Worm (Caenorhabditis elegans) whole organism, L4 larva: ENCODE measurements around the gene B0024.3.

Experiments
- R02D3.7 ChIP-seq: fragments of 150-350 bp; sonication (generic microtip); optimal IDR thresholded peaks from 3 replicates; lab custom pipeline; 2014; ENCODE audit warnings: missing biosample characterization, missing genetic modification characterization
- T26A8.4 ChIP-seq: fragments of 200-800 bp; sonication (Bioruptor generic); IDR thresholded peaks from 2 replicates; pipeline ENCODE4 v1.3.6; 2022; ENCODE audit warnings: missing genetic modification characterization, missing compliant biosample characterization
- ama-1 ChIP-seq: fragments of 150-350 bp; optimal IDR thresholded peaks from 2 replicates; lab custom pipeline; 2014; ENCODE audit warnings: inconsistent platforms, mixed read lengths
- dmd-6 ChIP-seq: fragments of 200-800 bp; sonication (Bioruptor generic); IDR thresholded peaks from 2 replicates; pipeline ENCODE4 v1.3.6; 2022; ENCODE audit warnings: missing genetic modification reagents, missing genetic modification characterization, missing compliant biosample characterization
- fkh-10 ChIP-seq: fragments of 150-350 bp; optimal IDR thresholded peaks from 2 replicates; lab custom pipeline; 2014; ENCODE audit warnings: missing biosample characterization, missing genetic modification reagents, missing genetic modification characterization
- gei-8 ChIP-seq: fragments of 200-800 bp; sonication (Bioruptor generic); optimal IDR thresholded peaks from 2 replicates; lab custom pipeline; 2018; ENCODE audit warnings: mild to moderate bottlenecking, missing genetic modification characterization, missing compliant biosample characterization
- lin-39 ChIP-seq: fragments of 150-350 bp; optimal IDR thresholded peaks from 2 replicates; lab custom pipeline; 2014; ENCODE audit warnings: missing biosample characterization, missing genetic modification reagents, missing genetic modification characterization
- mxl-2 ChIP-seq: fragments of 200-800 bp; sonication (Bioruptor generic); conservative IDR thresholded peaks from 2 replicates; pipeline ENCODE4 v1.3.6; 2022; ENCODE audit warnings: missing genetic modification reagents, missing genetic modification characterization, missing compliant biosample characterization
- nhr-6 ChIP-seq: fragments of 150-350 bp; optimal IDR thresholded peaks from 2 replicates; lab custom pipeline; 2014; ENCODE audit warnings: missing biosample characterization, missing genetic modification characterization
- nhr-77 ChIP-seq: fragments of 150-350 bp; optimal IDR thresholded peaks from 2 replicates; lab custom pipeline; 2014; ENCODE audit warnings: missing biosample characterization, missing genetic modification characterization
- snpc-4 ChIP-seq: fragments of 150-350 bp; optimal IDR thresholded peaks from 2 replicates; lab custom pipeline; 2014; ENCODE audit warnings: missing biosample characterization, missing genetic modification characterization
- unc-62 ChIP-seq, 3 experiments: fragments of 150-350 bp in 1 of 3; sonication (generic microtip); optimal IDR thresholded peaks in 2 of 3; peaks in 1 of 3; 1 replicate in 1 of 3; 2 replicates in 2 of 3; lab custom pipeline; 2014 to 2017; ENCODE audit warnings: missing biosample characterization in 3 of 3, missing genetic modification characterization in 3 of 3, missing genetic modification reagents in 3 of 3, missing genotype in 1 of 3
- ztf-11 ChIP-seq: fragments of 150-350 bp; optimal IDR thresholded peaks from 2 replicates; lab custom pipeline; 2014; ENCODE audit warnings: missing biosample characterization, missing genetic modification characterization

DNA sequence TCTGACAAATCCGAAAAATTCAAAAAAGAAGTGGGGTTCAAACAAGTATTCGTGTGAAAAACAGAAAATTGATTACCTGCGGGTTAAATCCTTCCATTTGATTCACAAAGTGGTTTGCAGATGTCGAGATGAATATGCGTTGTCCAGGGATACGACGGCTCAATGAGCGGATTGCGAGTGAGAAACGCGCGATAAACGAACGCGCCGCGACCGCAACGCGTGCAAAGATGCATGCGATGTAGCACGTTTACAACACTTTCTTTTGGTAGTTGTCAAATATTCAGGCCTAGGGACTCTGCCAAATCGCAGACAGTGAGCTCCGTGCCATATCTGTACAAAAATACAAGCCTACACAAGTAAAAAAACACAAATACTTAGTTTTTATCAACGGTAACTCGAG, 48.7 kb upstream of the B0024.3 start, which contains the start of gene fubl-1:
- TF ChIP-seq T26A8.4 (GFP tag; lab: Robert Waterston, UW) (no peak), nhr-6 (tag; lab: Kevin White, UChicago) (no peak), ama-1 (lab: Kevin White, UChicago) (peak; percentile 75), dmd-6 (GFP tag; lab: Robert Waterston, UW) (no peak), fkh-10 (GFP tag; lab: Kevin White, UChicago) (no peak), snpc-4 (tag; lab: Kevin White, UChicago) (no peak), gei-8 (no peak), unc-62 (GFP tag; optimal IDR thresholded peaks at IDR 0.05 in 1 of 2; lab: Kevin White, UChicago) (peak in 1 of 2 experiments; percentile 28), unc-62 (tag; optimal IDR thresholded peaks at IDR 0.05; lab: Kevin White, UChicago) (no peak), R02D3.7 (tag; lab: Kevin White, UChicago) (no peak), mxl-2 (GFP tag; lab: Robert Waterston, UW) (no peak), nhr-77 (no peak), lin-39 (tag; lab: Kevin White, UChicago) (no peak), ztf-11 (tag; lab: Kevin White, UChicago) (no peak)
